Worm (Caenorhabditis elegans) whole organism, early embryonic: ENCODE data around the gene sra-35.

ENCODE experiments used
- B0310.2 ChIP-seq: sonication (generic microtip); optimal IDR thresholded peaks from 2 replicates; lab custom pipeline; 2016; ENCODE audit warnings: mild to moderate bottlenecking, missing genetic modification characterization, missing compliant biosample characterization
- F13C5.2 ChIP-seq: sonication (generic microtip); optimal IDR thresholded peaks from 2 replicates; lab custom pipeline; 2017; ENCODE audit warnings: mild to moderate bottlenecking, missing genetic modification characterization, inconsistent platforms, missing compliant biosample characterization
- aly-1 ChIP-seq: sonication (generic microtip); optimal IDR thresholded peaks from 2 replicates; lab custom pipeline; 2016; ENCODE audit warnings: missing genetic modification characterization, missing compliant biosample characterization
- ama-1 ChIP-seq: fragments of 150-350 bp; optimal IDR thresholded peaks from 2 replicates; lab custom pipeline; 2014
- ceh-13 ChIP-seq: fragments of 200-800 bp; sonication (Bioruptor generic); optimal IDR thresholded peaks from 2 replicates; lab custom pipeline; 2018; ENCODE audit warnings: mild to moderate bottlenecking, missing genetic modification characterization, missing compliant biosample characterization
- ceh-36 ChIP-seq: sonication (generic microtip); optimal IDR thresholded peaks from 2 replicates; lab custom pipeline; 2016; ENCODE audit warnings: missing genetic modification characterization, inconsistent platforms, missing compliant biosample characterization
- ets-7 ChIP-seq: sonication (generic microtip); optimal IDR thresholded peaks from 2 replicates; lab custom pipeline; 2016; ENCODE audit warnings: missing genotype, missing genetic modification characterization, missing compliant biosample characterization
- flt-1 ChIP-seq: fragments of 200-800 bp; sonication (Bioruptor generic); IDR thresholded peaks from 2 replicates; pipeline ENCODE4 v1.3.6; 2022; ENCODE audit warnings: missing genetic modification characterization, missing compliant biosample characterization
- hmbx-1 ChIP-seq: sonication (generic microtip); optimal IDR thresholded peaks from 2 replicates; lab custom pipeline; 2016; ENCODE audit warnings: mild to moderate bottlenecking, missing genetic modification characterization, missing compliant biosample characterization
- hmg-4 ChIP-seq: fragments of 200-800 bp; sonication (Bioruptor generic); optimal IDR thresholded peaks from 2 replicates; lab custom pipeline; 2018; ENCODE audit warnings: mild to moderate bottlenecking, missing genetic modification characterization, missing compliant biosample characterization
- hnd-1 ChIP-seq: sonication (generic microtip); optimal IDR thresholded peaks from 2 replicates; lab custom pipeline; 2016; ENCODE audit warnings: missing genetic modification characterization, missing compliant biosample characterization
- pes-1 ChIP-seq: fragments of 200-800 bp; sonication (Bioruptor generic); IDR thresholded peaks from 2 replicates; pipeline ENCODE4 v1.3.6; 2022; ENCODE audit warnings: missing genetic modification reagents, missing genetic modification characterization, missing compliant biosample characterization
- scrt-1 ChIP-seq: fragments of 200-800 bp; sonication (Bioruptor generic); IDR thresholded peaks from 2 replicates; pipeline ENCODE4 v1.3.6; 2022; ENCODE audit warnings: missing genetic modification characterization, missing compliant biosample characterization
- sea-1 ChIP-seq: fragments of 200-800 bp; sonication (Bioruptor generic); conservative IDR thresholded peaks from 2 replicates; pipeline ENCODE4 v1.3.6; 2022; ENCODE audit warnings: missing genetic modification characterization, missing compliant biosample characterization
- tbx-11 ChIP-seq: fragments of 200-800 bp; sonication (Bioruptor generic); IDR thresholded peaks from 2 replicates; pipeline ENCODE4 v1.3.6; 2022; ENCODE audit warnings: missing genetic modification characterization, missing compliant biosample characterization
- tbx-37 ChIP-seq: fragments of 200-800 bp; sonication (Bioruptor generic); conservative IDR thresholded peaks from 2 replicates; pipeline ENCODE4 v1.3.6; 2022; ENCODE audit warnings: missing genetic modification reagents, missing genetic modification characterization, missing compliant biosample characterization
- tra-4 ChIP-seq: sonication (generic microtip); optimal IDR thresholded peaks from 2 replicates; lab custom pipeline; 2017; ENCODE audit warnings: missing genetic modification characterization, missing compliant biosample characterization

Gene sra-35

ce11 chrII:4527800-4528199 is at the start of gene sra-35:
Gene sra-35, minus strand, starts transcription at chrII:4527900.
- TF ChIP-seq F13C5.2 (tag; lab: Kevin White, UChicago) (no peak), flt-1 (GFP tag; lab: Robert Waterston, UW) (no peak), scrt-1 (no peak), tra-4 (tag; lab: Kevin White, UChicago) (no peak), ceh-13 (GFP tag; lab: Kevin White, UChicago) (no peak), ceh-36 (no peak), tbx-11 (no peak), aly-1 (no peak), hmg-4 (no peak), ets-7 (no peak), hnd-1 (no peak), tbx-37 (no peak), hmbx-1 (tag; lab: Kevin White, UChicago) (no peak), pes-1 (GFP tag; lab: Robert Waterston, UW) (no peak), ama-1 (lab: Kevin White, UChicago) (no peak), sea-1 (no peak), B0310.2 (tag; lab: Kevin White, UChicago) (no peak)

DNA sequence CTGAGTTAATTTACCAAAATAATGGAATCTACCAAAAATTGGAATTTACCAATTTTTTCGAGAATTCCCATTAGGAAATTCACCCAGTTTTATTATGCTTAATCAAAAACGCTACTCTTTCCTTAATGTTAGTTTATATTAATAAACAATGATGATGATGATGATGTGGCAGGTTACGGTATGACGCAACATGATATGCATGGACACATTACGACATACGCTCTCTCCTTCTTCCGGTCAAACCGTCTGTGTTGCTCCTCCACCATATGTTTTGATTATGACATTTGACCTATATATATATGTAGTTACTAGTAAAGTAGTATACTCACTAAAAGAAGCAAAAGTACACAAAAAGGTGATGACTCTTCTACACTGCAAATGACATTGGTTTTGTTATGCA is 49.7 kb upstream of the sra-35 start:
- no peak for TF ChIP-seq tra-4 (tag; lab: Kevin White, UChicago)
- no peak for TF ChIP-seq ama-1 (lab: Kevin White, UChicago)
- no peak for TF ChIP-seq pes-1 (GFP tag; lab: Robert Waterston, UW)
- TF ChIP-seq hmbx-1 (tag; lab: Kevin White, UChicago) = no peak
- TF ChIP-seq hnd-1 = no peak
- peak; percentile 92 for TF ChIP-seq ets-7

DNA sequence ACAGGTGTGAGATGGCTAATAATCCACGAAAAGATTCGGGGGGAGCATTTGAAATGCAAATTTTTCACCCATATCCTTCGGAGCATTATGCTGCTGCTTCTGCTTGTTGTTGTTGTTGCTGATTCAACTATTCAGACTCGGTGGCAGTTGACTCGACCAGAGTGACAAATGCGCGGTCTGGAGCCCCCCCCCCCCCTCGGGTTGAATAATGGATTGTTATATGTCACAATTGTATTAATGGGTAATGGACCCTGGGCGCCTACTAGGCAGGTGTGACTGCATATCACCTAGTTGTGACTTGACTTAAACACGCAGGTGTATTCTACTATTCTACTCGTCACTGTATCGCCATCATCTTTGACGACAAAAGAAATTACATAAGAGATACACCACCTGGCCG is 47.9 kb upstream of the sra-35 start:
- TF ChIP-seq ceh-13 (GFP tag; lab: Kevin White, UChicago) (no peak), ama-1 (lab: Kevin White, UChicago) (no peak), flt-1 (GFP tag; lab: Robert Waterston, UW) (no peak), tbx-37 (no peak)

DNA sequence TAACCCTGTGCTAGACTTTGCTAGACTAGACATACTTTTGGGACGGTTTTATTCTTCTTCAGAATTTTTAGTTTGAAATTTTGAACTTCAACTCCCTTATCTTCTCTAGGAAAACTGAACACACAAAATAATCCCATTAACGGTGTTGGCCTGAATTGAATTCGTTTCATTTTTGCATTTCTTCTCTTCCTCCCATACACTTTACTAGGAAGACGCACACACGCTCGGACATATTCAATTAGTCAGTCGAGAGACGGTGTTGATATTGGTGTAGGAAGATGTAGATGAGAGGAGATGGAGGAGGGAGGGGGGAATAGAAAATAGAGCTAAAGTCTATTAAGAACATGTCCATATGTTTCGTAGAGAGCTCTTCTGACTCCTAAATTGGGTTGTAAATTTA is 47.0 kb upstream of the sra-35 start:
- TF ChIP-seq tbx-37 (0 out of 2 replicates have a peak, but pooled peaks have one; percentile 7), hnd-1 (no peak)

DNA sequence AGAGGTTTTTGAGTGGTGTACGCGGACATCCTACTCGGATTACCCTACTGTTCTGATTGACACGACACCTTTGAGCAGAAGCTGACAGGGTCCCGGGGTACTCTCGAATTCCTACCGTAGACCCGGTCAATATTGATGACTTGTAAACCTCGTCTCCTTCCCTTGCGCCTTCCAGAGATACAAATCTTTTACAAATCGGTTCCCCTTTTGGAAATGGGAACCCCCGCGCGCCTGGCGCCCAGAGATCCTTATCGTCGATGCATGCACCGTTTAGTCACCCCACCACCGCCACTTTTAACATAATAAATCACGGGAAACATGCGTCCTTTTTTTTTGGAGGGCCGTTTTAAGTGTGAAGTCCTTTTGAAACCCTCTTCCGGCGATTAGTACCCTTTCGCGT is 45.4 kb upstream of the sra-35 start:
- TF ChIP-seq hmbx-1 (tag; lab: Kevin White, UChicago) = no peak
- no peak for TF ChIP-seq tra-4 (tag; lab: Kevin White, UChicago)
- TF ChIP-seq tbx-11 = no peak
- TF ChIP-seq ceh-36 = no peak
- no peak for TF ChIP-seq ets-7
- TF ChIP-seq F13C5.2 (tag; lab: Kevin White, UChicago) = no peak
- no peak for TF ChIP-seq hnd-1
- no peak for TF ChIP-seq flt-1 (GFP tag; lab: Robert Waterston, UW)
- no peak for TF ChIP-seq tbx-37
- TF ChIP-seq sea-1 = no peak
- no peak for TF ChIP-seq hmg-4

DNA sequence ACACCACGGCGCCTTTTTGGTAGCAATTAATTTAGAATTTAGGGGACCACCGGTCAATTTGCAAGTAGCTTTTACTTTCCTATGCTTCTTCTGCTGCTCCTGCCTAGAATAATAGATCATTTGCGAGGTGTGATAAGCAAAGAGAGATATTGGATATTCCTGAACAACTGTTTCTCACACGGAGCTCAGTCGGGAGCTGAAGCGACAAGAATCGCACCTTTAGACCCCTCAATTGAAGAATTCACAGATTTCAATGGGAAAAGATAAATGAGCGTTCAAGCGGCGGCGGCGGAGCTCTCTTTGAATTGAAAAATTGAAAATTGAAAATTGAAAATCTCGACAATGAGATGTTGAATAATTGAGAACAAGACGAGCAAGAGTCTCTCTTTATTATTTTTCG is 44.9 kb upstream of the sra-35 start:
- TF ChIP-seq flt-1 (GFP tag; lab: Robert Waterston, UW) = no peak
- TF ChIP-seq tra-4 (tag; lab: Kevin White, UChicago) = no peak
- no peak for TF ChIP-seq B0310.2 (tag; lab: Kevin White, UChicago)
- no peak for TF ChIP-seq hmbx-1 (tag; lab: Kevin White, UChicago)
- no peak for TF ChIP-seq tbx-11
- TF ChIP-seq hnd-1 = no peak
- no peak for TF ChIP-seq F13C5.2 (tag; lab: Kevin White, UChicago)
- no peak for TF ChIP-seq scrt-1
- TF ChIP-seq ets-7 = no peak
- no peak for TF ChIP-seq tbx-37
- no peak for TF ChIP-seq hmg-4
- TF ChIP-seq ama-1 (lab: Kevin White, UChicago) = no peak
- no peak for TF ChIP-seq aly-1
- no peak for TF ChIP-seq sea-1

ce11 chrII:4571868-4572267 is 44.2 kb upstream of the sra-35 start, which contains the start of gene vab-1:
Gene vab-1, plus strand, starts transcription at chrII:4572000.
- TF ChIP-seq ets-7 = no peak
- no peak for TF ChIP-seq B0310.2 (tag; lab: Kevin White, UChicago)
- no peak for TF ChIP-seq pes-1 (GFP tag; lab: Robert Waterston, UW)
- no peak for TF ChIP-seq tbx-37
- TF ChIP-seq hnd-1 = no peak
- no peak for TF ChIP-seq hmbx-1 (tag; lab: Kevin White, UChicago)
- no peak for TF ChIP-seq hmg-4
- TF ChIP-seq scrt-1 = no peak
- no peak for TF ChIP-seq tra-4 (tag; lab: Kevin White, UChicago)
- no peak for TF ChIP-seq tbx-11
- TF ChIP-seq F13C5.2 (tag; lab: Kevin White, UChicago) = no peak
- TF ChIP-seq sea-1 = no peak
- TF ChIP-seq ceh-13 (GFP tag; lab: Kevin White, UChicago) = no peak
- no peak for TF ChIP-seq ama-1 (lab: Kevin White, UChicago)
- TF ChIP-seq flt-1 (GFP tag; lab: Robert Waterston, UW) = no peak

- TF ChIP-seq scrt-1 (peak; percentile 74), tbx-11 (no peak), pes-1 (GFP tag; lab: Robert Waterston, UW) (peak; percentile 29; the same call in 1 of the 2 replicates), ceh-36 (no peak), hnd-1 (no peak), hmg-4 (peak; percentile 75), flt-1 (GFP tag; lab: Robert Waterston, UW) (no peak), hmbx-1 (tag; lab: Kevin White, UChicago) (no peak), ets-7 (no peak), F13C5.2 (tag; lab: Kevin White, UChicago) (peak; percentile 32), aly-1 (no peak), ceh-13 (GFP tag; lab: Kevin White, UChicago) (no peak), B0310.2 (tag; lab: Kevin White, UChicago) (no peak), tbx-37 (no peak), sea-1 (no peak), ama-1 (lab: Kevin White, UChicago) (no peak), tra-4 (tag; lab: Kevin White, UChicago) (no peak)
Measured at ce11 chrII:4571112-4571511, 43.4 kb upstream of the sra-35 start.
